Worm (Caenorhabditis elegans) whole organism, L3 larva: ENCODE results near the gene cest-35.1.

Source experiments
- R02D3.7 ChIP-seq: fragments of 150-350 bp; optimal IDR thresholded peaks from 2 replicates; lab custom pipeline; 2014; ENCODE audit warnings: missing biosample characterization, missing genetic modification characterization
- ama-1 ChIP-seq: fragments of 150-350 bp; optimal IDR thresholded peaks from 2 replicates; lab custom pipeline; 2018
- ceh-82 ChIP-seq: fragments of 150-350 bp; optimal IDR thresholded peaks from 2 replicates; lab custom pipeline; 2014; ENCODE audit warnings: missing biosample characterization, missing genetic modification characterization
- ceh-9 ChIP-seq: sonication (generic microtip); optimal IDR thresholded peaks from 2 replicates; lab custom pipeline; 2018; ENCODE audit warnings: missing biosample characterization, missing genetic modification characterization
- daf-12 ChIP-seq: fragments of 150-350 bp; optimal IDR thresholded peaks from 2 replicates; lab custom pipeline; 2014; ENCODE audit warnings: missing biosample characterization, missing genetic modification reagents, missing genetic modification characterization
- egl-5 ChIP-seq: fragments of 150-350 bp; optimal IDR thresholded peaks from 2 replicates; lab custom pipeline; 2017; ENCODE audit warnings: missing biosample characterization, missing genetic modification reagents, missing genetic modification characterization, inconsistent platforms
- elt-2 ChIP-seq: sonication (generic microtip); optimal IDR thresholded peaks from 2 replicates; lab custom pipeline; 2016; ENCODE audit warnings: missing genetic modification reagents, mild to moderate bottlenecking, missing genetic modification characterization, missing compliant biosample characterization
- elt-3 ChIP-seq, 3 experiments: fragments of 150-350 bp in 1 of 3; sonication (generic microtip) in 2 of 3; optimal IDR thresholded peaks; 2 replicates in 2 of 3; 4 replicates in 1 of 3; lab custom pipeline; 2014 to 2017; ENCODE audit warnings: missing biosample characterization in 3 of 3, missing genetic modification characterization in 3 of 3
- fkh-2 ChIP-seq: fragments of 150-350 bp; optimal IDR thresholded peaks from 2 replicates; lab custom pipeline; 2014; ENCODE audit warnings: missing biosample characterization, missing genetic modification reagents, missing genetic modification characterization
- fos-1 ChIP-seq: fragments of 150-350 bp; optimal IDR thresholded peaks from 2 replicates; lab custom pipeline; 2014; ENCODE audit warnings: missing biosample characterization, missing genetic modification characterization
- hmg-11 ChIP-seq: sonication (generic microtip); optimal IDR thresholded peaks from 2 replicates; lab custom pipeline; 2016; ENCODE audit warnings: missing genetic modification characterization, missing compliant biosample characterization
- jun-1 ChIP-seq: fragments of 150-350 bp; optimal IDR thresholded peaks from 2 replicates; lab custom pipeline; 2014; ENCODE audit warnings: missing biosample characterization, missing genetic modification reagents, missing genetic modification characterization
- lin-15B ChIP-seq: fragments of 150-350 bp; optimal IDR thresholded peaks from 2 replicates; lab custom pipeline; 2014; ENCODE audit warnings: missing biosample characterization, missing genetic modification characterization
- lsy-12 ChIP-seq: sonication (generic microtip); optimal IDR thresholded peaks from 2 replicates; lab custom pipeline; 2016; ENCODE audit warnings: mild to moderate bottlenecking, missing genetic modification characterization, missing compliant biosample characterization
- mdl-1 ChIP-seq: fragments of 150-350 bp; optimal IDR thresholded peaks from 2 replicates; lab custom pipeline; 2014; ENCODE audit warnings: missing biosample characterization, missing genetic modification characterization
- mml-1 ChIP-seq: fragments of 150-350 bp; sonication (generic microtip); optimal IDR thresholded peaks from 3 replicates; lab custom pipeline; 2014; ENCODE audit warnings: missing biosample characterization, missing genetic modification characterization
- nfya-1 ChIP-seq: sonication (generic microtip); optimal IDR thresholded peaks from 2 replicates; lab custom pipeline; 2017; ENCODE audit warnings: missing genetic modification characterization, mild to moderate bottlenecking, missing compliant biosample characterization, antibody characterized with exemption, moderate library complexity; ENCODE audit not compliant: insufficient read depth
- nhr-12 ChIP-seq: fragments of 150-350 bp; optimal IDR thresholded peaks from 2 replicates; lab custom pipeline; 2014; ENCODE audit warnings: missing biosample characterization, missing genetic modification characterization
- nhr-23 ChIP-seq: fragments of 150-350 bp; optimal IDR thresholded peaks from 2 replicates; lab custom pipeline; 2014; ENCODE audit warnings: missing biosample characterization, missing genetic modification reagents, missing genetic modification characterization
- nhr-43 ChIP-seq: sonication (generic microtip); optimal IDR thresholded peaks from 2 replicates; lab custom pipeline; 2016; ENCODE audit warnings: mild to moderate bottlenecking, missing genetic modification characterization, missing compliant biosample characterization; ENCODE audit not compliant: poor library complexity, severe bottlenecking
- nhr-67 ChIP-seq: fragments of 150-350 bp; optimal IDR thresholded peaks from 2 replicates; lab custom pipeline; 2014; ENCODE audit warnings: missing biosample characterization, missing genetic modification characterization
- nhr-76 ChIP-seq: fragments of 150-350 bp; sonication (generic microtip); optimal IDR thresholded peaks from 5 replicates; lab custom pipeline; 2014; ENCODE audit warnings: missing biosample characterization, missing genetic modification characterization
- pha-4 ChIP-seq: fragments of 150-350 bp; optimal IDR thresholded peaks from 2 replicates; lab custom pipeline; 2014; ENCODE audit warnings: missing biosample characterization, missing genetic modification reagents, missing genetic modification characterization
- pqm-1 ChIP-seq: fragments of 150-350 bp; optimal IDR thresholded peaks from 2 replicates; lab custom pipeline; 2017; ENCODE audit warnings: missing biosample characterization, missing genetic modification characterization, inconsistent platforms
- skn-1 ChIP-seq: fragments of 150-350 bp; optimal IDR thresholded peaks from 2 replicates; lab custom pipeline; 2014; ENCODE audit warnings: missing biosample characterization, missing genetic modification characterization
- zag-1 ChIP-seq: fragments of 150-350 bp; optimal IDR thresholded peaks from 2 replicates; lab custom pipeline; 2014; ENCODE audit warnings: missing biosample characterization, missing genetic modification characterization
- ztf-11 ChIP-seq: fragments of 150-350 bp; optimal IDR thresholded peaks from 2 replicates; lab custom pipeline; 2014; ENCODE audit warnings: missing biosample characterization, missing genetic modification characterization
- ztf-4 ChIP-seq: fragments of 150-350 bp; optimal IDR thresholded peaks from 2 replicates; lab custom pipeline; 2014; ENCODE audit warnings: missing biosample characterization, missing genetic modification characterization

Gene cest-35.1

ce11 chrV:5237116-5237515 is 5.8 kb downstream of the cest-35.1 start, which contains the start of gene cest-35.2:
Gene cest-35.2 (minus strand): TSS chrV:5237216.
- TF ChIP-seq nhr-23, result no peak
- no peak for TF ChIP-seq elt-2
- no peak for TF ChIP-seq egl-5 (tag; lab: Kevin White, UChicago)
- no peak for TF ChIP-seq ztf-11 (tag; lab: Kevin White, UChicago)
- no peak for TF ChIP-seq pha-4 (tag; lab: Kevin White, UChicago)
- TF ChIP-seq ceh-9 (tag; lab: Kevin White, UChicago), result no peak
- no peak for TF ChIP-seq nhr-76
- TF ChIP-seq ama-1 (lab: Kevin White, UChicago), result no peak
- TF ChIP-seq mml-1, result no peak
- TF ChIP-seq jun-1, result no peak
- TF ChIP-seq, all 47 proteins: peak for 0

- TF ChIP-seq pha-4 (tag; lab: Kevin White, UChicago), result peak; percentile 12
- no peak for TF ChIP-seq ceh-82 (tag; lab: Kevin White, UChicago)
Measured at ce11 chrV:5233777-5234176, 9.2 kb downstream of the cest-35.1 start, which contains the start of gene cest-32. Gene cest-32 (minus strand): TSS chrV:5233891.

- no peak for TF ChIP-seq zag-1 (tag; lab: Kevin White, UChicago)
- no peak for TF ChIP-seq R02D3.7 (tag; lab: Kevin White, UChicago)
- TF ChIP-seq pha-4 (tag; lab: Kevin White, UChicago), result peak; percentile 59
Measured at ce11 chrV:5228513-5228912, 14.4 kb downstream of the cest-35.1 start.

- no peak for TF ChIP-seq fkh-2 (tag; lab: Kevin White, UChicago)
- no peak for TF ChIP-seq nhr-12 (tag; lab: Kevin White, UChicago)
- no peak for TF ChIP-seq pqm-1 (tag; lab: Kevin White, UChicago)
- TF ChIP-seq ztf-4, result no peak
Measured at ce11 chrV:5225660-5226059, 17.3 kb downstream of the cest-35.1 start.

ce11 chrV:5223044-5223443 is 19.9 kb downstream of the cest-35.1 start, which contains the start of gene Y49G5B.1:
Gene Y49G5B.1 (plus strand): TSS chrV:5223367.
- no peak for TF ChIP-seq fkh-2 (tag; lab: Kevin White, UChicago)
- peak; percentile 2 for TF ChIP-seq elt-2

ce11 chrV:5213674-5214073 is 29.3 kb downstream of the cest-35.1 start:
- peak; percentile 89 for TF ChIP-seq nfya-1 (tag; lab: Kevin White, UChicago)
- no peak for TF ChIP-seq nhr-67

- no peak for TF ChIP-seq nhr-76
- no peak for TF ChIP-seq ceh-9 (tag; lab: Kevin White, UChicago)
- TF ChIP-seq mdl-1 (tag; lab: Kevin White, UChicago), result no peak
- TF ChIP-seq nfya-1 (tag; lab: Kevin White, UChicago), result peak; percentile 46
- TF ChIP-seq nhr-12 (tag; lab: Kevin White, UChicago), result no peak
- no peak for TF ChIP-seq nhr-67
- TF ChIP-seq nhr-23, result no peak
- TF ChIP-seq nhr-43 (tag; lab: Kevin White, UChicago), result no peak
- peak; percentile 66 for TF ChIP-seq lin-15B
- TF ChIP-seq fos-1 (tag; lab: Kevin White, UChicago), result no peak
- TF ChIP-seq elt-2, result peak; percentile 6
- peak; percentile 40 for TF ChIP-seq hmg-11 (tag; lab: Kevin White, UChicago)
- TF ChIP-seq egl-5 (tag; lab: Kevin White, UChicago), result peak; percentile 17
- TF ChIP-seq pha-4 (tag; lab: Kevin White, UChicago), result peak; percentile 76
- no peak for TF ChIP-seq elt-3 (tag; optimal IDR thresholded peaks at IDR 0.05; lab: Kevin White, UChicago)
- no peak for TF ChIP-seq lsy-12 (tag; lab: Kevin White, UChicago)
- peak; percentile 3 for TF ChIP-seq pqm-1 (tag; lab: Kevin White, UChicago)
- TF ChIP-seq skn-1, result no peak
- no peak for TF ChIP-seq daf-12 (tag; lab: Kevin White, UChicago)
Measured at ce11 chrV:5204127-5204526, 38.8 kb downstream of the cest-35.1 start, which contains the start of gene ttc-37. Gene ttc-37 (plus strand): TSS chrV:5204475.
